Worm (Caenorhabditis elegans) whole organism, L1 larva: ENCODE data around the gene C06B3.6.

Source experiments
- C04F5.9 ChIP-seq: sonication (generic microtip); optimal IDR thresholded peaks from 2 replicates; lab custom pipeline; 2016; ENCODE audit warnings: missing genetic modification characterization, missing compliant biosample characterization
- C16A3.4 ChIP-seq: fragments of 150-350 bp; optimal IDR thresholded peaks from 2 replicates; lab custom pipeline; 2014; ENCODE audit warnings: missing biosample characterization, missing genetic modification characterization
- alr-1 ChIP-seq: fragments of 200-800 bp; sonication (Bioruptor generic); optimal IDR thresholded peaks from 2 replicates; lab custom pipeline; 2018; ENCODE audit warnings: borderline replicate concordance, mild to moderate bottlenecking, missing genetic modification characterization, missing compliant biosample characterization
- blmp-1 ChIP-seq: fragments of 150-350 bp; optimal IDR thresholded peaks from 2 replicates; lab custom pipeline; 2014; ENCODE audit warnings: missing biosample characterization, missing genetic modification characterization
- ceh-90 ChIP-seq: sonication (generic microtip); optimal IDR thresholded peaks from 2 replicates; lab custom pipeline; 2016; ENCODE audit warnings: missing genetic modification characterization, missing compliant biosample characterization
- dpl-1 ChIP-seq, 3 experiments: fragments of 150-350 bp in 2 of 3; sonication (generic microtip) in 1 of 3; optimal IDR thresholded peaks; 2 replicates each; lab custom pipeline; 2014 to 2017; ENCODE audit warnings: missing biosample characterization in 3 of 3, missing genetic modification characterization in 3 of 3, missing genetic modification reagents in 3 of 3
- efl-1 ChIP-seq, 4 experiments: fragments of 150-350 bp; optimal IDR thresholded peaks in 3 of 4; peaks in 1 of 4; 1 replicate in 1 of 4; 2 replicates in 3 of 4; lab custom pipeline; 2014; ENCODE audit warnings: missing biosample characterization in 2 of 4, missing genetic modification characterization in 2 of 4, missing genetic modification reagents in 2 of 4
- elt-2 ChIP-seq: sonication (generic microtip); optimal IDR thresholded peaks from 2 replicates; lab custom pipeline; 2016; ENCODE audit warnings: missing genetic modification characterization, mild to moderate bottlenecking, inconsistent platforms, missing compliant biosample characterization, missing genetic modification reagents
- elt-3 ChIP-seq, 6 experiments: fragments of 150-350 bp in 1 of 6; sonication (generic microtip); optimal IDR thresholded peaks; 2 replicates each; lab custom pipeline; 2017 to 2018; ENCODE audit warnings: missing biosample characterization in 6 of 6, missing genetic modification characterization in 6 of 6, inconsistent platforms in 1 of 6
- fkh-4 ChIP-seq: sonication (generic microtip); optimal IDR thresholded peaks from 2 replicates; lab custom pipeline; 2016; ENCODE audit warnings: missing compliant biosample characterization, missing genetic modification characterization, borderline replicate concordance
- hlh-4 ChIP-seq: sonication (generic microtip); optimal IDR thresholded peaks from 2 replicates; lab custom pipeline; 2016; ENCODE audit warnings: mild to moderate bottlenecking, missing genetic modification characterization, missing compliant biosample characterization
- hpl-2 ChIP-seq: fragments of 150-350 bp; optimal IDR thresholded peaks from 2 replicates; lab custom pipeline; 2014; ENCODE audit warnings: missing biosample characterization, missing genetic modification reagents, missing genetic modification characterization
- jun-1 ChIP-seq: fragments of 150-350 bp; optimal IDR thresholded peaks from 2 replicates; lab custom pipeline; 2014; ENCODE audit warnings: missing biosample characterization, missing genetic modification reagents, missing genetic modification characterization
- lin-14 ChIP-seq: fragments of 200-800 bp; sonication (Bioruptor generic); optimal IDR thresholded peaks from 2 replicates; lab custom pipeline; 2018; ENCODE audit warnings: mild to moderate bottlenecking, missing genetic modification characterization, moderate library complexity, missing compliant biosample characterization
- lin-35 ChIP-seq, 2 experiments: fragments of 150-350 bp; optimal IDR thresholded peaks; 2 replicates each; lab custom pipeline; 2014; ENCODE audit warnings: missing biosample characterization in 2 of 2, missing genetic modification characterization in 2 of 2, missing genetic modification reagents in 2 of 2
- lir-3 ChIP-seq: sonication (generic microtip); optimal IDR thresholded peaks from 2 replicates; lab custom pipeline; 2016; ENCODE audit warnings: mild to moderate bottlenecking, missing genetic modification characterization, moderate library complexity, missing compliant biosample characterization; ENCODE audit not compliant: poor library complexity
- lsy-2 ChIP-seq, 2 experiments: fragments of 150-350 bp; optimal IDR thresholded peaks; 2 replicates each; lab custom pipeline; 2014; ENCODE audit warnings: missing biosample characterization in 2 of 2, missing genetic modification characterization in 2 of 2
- mdl-1 ChIP-seq, 2 experiments: fragments of 150-350 bp; optimal IDR thresholded peaks; 2 replicates each; lab custom pipeline; 2014 to 2017; ENCODE audit warnings: missing biosample characterization in 2 of 2, missing genetic modification characterization in 2 of 2, inconsistent platforms in 1 of 2
- nhr-20 ChIP-seq: sonication (generic microtip); optimal IDR thresholded peaks from 2 replicates; lab custom pipeline; 2016; ENCODE audit warnings: mild to moderate bottlenecking, missing genetic modification characterization, missing compliant biosample characterization
- nhr-237 ChIP-seq: fragments of 150-350 bp; optimal IDR thresholded peaks from 2 replicates; lab custom pipeline; 2014; ENCODE audit warnings: missing biosample characterization, missing genetic modification characterization
- nhr-28 ChIP-seq: fragments of 150-350 bp; optimal IDR thresholded peaks from 2 replicates; lab custom pipeline; 2014; ENCODE audit warnings: missing biosample characterization, missing genetic modification characterization
- nhr-71 ChIP-seq: sonication (generic microtip); optimal IDR thresholded peaks from 2 replicates; lab custom pipeline; 2016; ENCODE audit warnings: mild to moderate bottlenecking, missing genetic modification characterization, moderate library complexity, missing compliant biosample characterization
- nhr-85 ChIP-seq: sonication (generic microtip); peaks from one replicate; lab custom pipeline; 2016; ENCODE audit warnings: missing genetic modification characterization, inconsistent platforms, missing compliant biosample characterization
- pag-3 ChIP-seq: sonication (generic microtip); optimal IDR thresholded peaks from 2 replicates; lab custom pipeline; 2017; ENCODE audit warnings: missing genetic modification characterization, mild to moderate bottlenecking, missing compliant biosample characterization, antibody characterized with exemption, borderline replicate concordance; ENCODE audit not compliant: insufficient read depth
- snpc-4 ChIP-seq: fragments of 150-350 bp; optimal IDR thresholded peaks from 2 replicates; lab custom pipeline; 2014; ENCODE audit warnings: missing biosample characterization, missing genetic modification characterization
- snu-23 ChIP-seq: sonication (generic microtip); optimal IDR thresholded peaks from 2 replicates; lab custom pipeline; 2016; ENCODE audit warnings: missing genetic modification characterization, missing compliant biosample characterization
- sup-37 ChIP-seq: fragments of 200-800 bp; sonication (Bioruptor generic); optimal IDR thresholded peaks from 2 replicates; lab custom pipeline; 2018; ENCODE audit warnings: mild to moderate bottlenecking, missing genetic modification characterization, missing compliant biosample characterization
- tbx-2 ChIP-seq: sonication (generic microtip); optimal IDR thresholded peaks from 2 replicates; lab custom pipeline; 2016; ENCODE audit warnings: missing genetic modification characterization, missing compliant biosample characterization
- tlp-1 ChIP-seq: fragments of 150-350 bp; optimal IDR thresholded peaks from 2 replicates; lab custom pipeline; 2014; ENCODE audit warnings: missing biosample characterization, missing genetic modification characterization
- unc-86 ChIP-seq: sonication (generic microtip); optimal IDR thresholded peaks from 2 replicates; lab custom pipeline; 2016; ENCODE audit warnings: missing genetic modification characterization, missing compliant biosample characterization
- vab-15 ChIP-seq: sonication (generic microtip); optimal IDR thresholded peaks from 2 replicates; lab custom pipeline; 2017; ENCODE audit warnings: missing genotype, mild to moderate bottlenecking, missing genetic modification characterization, missing compliant biosample characterization
- xbp-1 ChIP-seq: sonication (generic microtip); optimal IDR thresholded peaks from 2 replicates; lab custom pipeline; 2016; ENCODE audit warnings: missing genetic modification characterization, missing compliant biosample characterization
- zag-1 ChIP-seq: fragments of 150-350 bp; optimal IDR thresholded peaks from 2 replicates; lab custom pipeline; 2014; ENCODE audit warnings: missing biosample characterization, missing genetic modification characterization
- ztf-11 ChIP-seq, 2 experiments: sonication (generic microtip); optimal IDR thresholded peaks; 2 replicates each; lab custom pipeline; 2016 to 2017; ENCODE audit warnings: missing genetic modification characterization in 2 of 2, missing biosample characterization in 1 of 2, missing compliant biosample characterization in 1 of 2
- ztf-4 ChIP-seq: fragments of 150-350 bp; optimal IDR thresholded peaks from 2 replicates; lab custom pipeline; 2014; ENCODE audit warnings: missing biosample characterization, missing genetic modification characterization

The C06B3.6 gene

ce11 chrV:13880163-13880562 lies 28.6 kb downstream of the C06B3.6 start (continued):
- TF ChIP-seq nhr-237 (tag; lab: Kevin White, UChicago) (no peak), nhr-85 (tag; lab: Kevin White, UChicago) (no peak), xbp-1 (no peak), nhr-71 (tag; lab: Kevin White, UChicago) (no peak), lsy-2 (tag; optimal IDR thresholded peaks at IDR 0.05; lab: Kevin White, UChicago) (peak in 1 of 2 experiments; percentile 41), hpl-2 (no peak), snpc-4 (tag; lab: Kevin White, UChicago) (no peak), sup-37 (GFP tag; lab: Kevin White, UChicago) (no peak), dpl-1 (GFP tag; optimal IDR thresholded peaks at IDR 0.05; lab: Kevin White, UChicago) (peak; percentile 6 to 62 (median 56)), blmp-1 (tag; lab: Kevin White, UChicago) (peak; percentile 4), nhr-28 (tag; lab: Kevin White, UChicago) (no peak), efl-1 (optimal IDR thresholded peaks at IDR 0.05; lab: Kevin White, UChicago) (peak; percentile 39 to 54), efl-1 (GFP tag; optimal IDR thresholded peaks at IDR 0.05 in 1 of 2; lab: Kevin White, UChicago) (peak; percentile 57 to 87), elt-3 (tag; optimal IDR thresholded peaks at IDR 0.05; lab: Kevin White, UChicago) (no peak), snu-23 (GFP tag; lab: Kevin White, UChicago) (peak; percentile 15), jun-1 (tag; lab: Kevin White, UChicago) (no peak), fkh-4 (tag; lab: Kevin White, UChicago) (no peak), tbx-2 (tag; lab: Kevin White, UChicago) (no peak), C16A3.4 (tag; lab: Kevin White, UChicago) (no peak), zag-1 (tag; lab: Kevin White, UChicago) (no peak), unc-86 (tag; lab: Kevin White, UChicago) (no peak), ztf-4 (tag; lab: Kevin White, UChicago) (no peak), C04F5.9 (tag; lab: Kevin White, UChicago) (no peak), vab-15 (tag; lab: Kevin White, UChicago) (no peak), lir-3 (no peak)

- TF ChIP-seq nhr-20 (tag; lab: Kevin White, UChicago) (peak; percentile 5), ztf-11 (tag; optimal IDR thresholded peaks at IDR 0.05; lab: Kevin White, UChicago) (no peak), unc-86 (tag; lab: Kevin White, UChicago) (no peak), ceh-90 (no peak), tlp-1 (tag; lab: Kevin White, UChicago) (peak; percentile 8), elt-2 (tag; lab: Kevin White, UChicago) (peak; percentile 86)
Observed at ce11 chrV:13879241-13879640, 29.5 kb downstream of the C06B3.6 start, which contains the start of gene lbp-7. Gene lbp-7, plus strand, starts transcription at chrV:13879552.

ce11 chrV:13878226-13878625 lies 30.5 kb downstream of the C06B3.6 start:
- TF ChIP-seq blmp-1 (tag; lab: Kevin White, UChicago) = peak; percentile 48
- TF ChIP-seq elt-3 (tag; optimal IDR thresholded peaks at IDR 0.05; lab: Kevin White, UChicago) = peak in 3 of 6 experiments; percentile 24 to 59 (median 31)
- peak; percentile 46 for TF ChIP-seq lin-14 (GFP tag; lab: Kevin White, UChicago)
- TF ChIP-seq lin-35 (GFP tag; optimal IDR thresholded peaks at IDR 0.05; lab: Kevin White, UChicago) = peak in 1 of 2 experiments; percentile 20
- TF ChIP-seq nhr-20 (tag; lab: Kevin White, UChicago) = peak; percentile 48
- TF ChIP-seq snu-23 (GFP tag; lab: Kevin White, UChicago) = peak; percentile 7
- TF ChIP-seq fkh-4 (tag; lab: Kevin White, UChicago) = no peak
- no peak for TF ChIP-seq hlh-4 (tag; lab: Kevin White, UChicago)
- peak; percentile 42 for TF ChIP-seq pag-3 (tag; lab: Kevin White, UChicago)
- peak; percentile 28 for TF ChIP-seq nhr-85 (tag; lab: Kevin White, UChicago)
- TF ChIP-seq alr-1 (tag; lab: Kevin White, UChicago) = no peak
- TF ChIP-seq mdl-1 (tag; optimal IDR thresholded peaks at IDR 0.05; lab: Kevin White, UChicago) = peak in 1 of 2 experiments; percentile 13
- peak in 1 of 3 experiments; percentile 35 for TF ChIP-seq dpl-1 (GFP tag; optimal IDR thresholded peaks at IDR 0.05; lab: Kevin White, UChicago)
- no peak for TF ChIP-seq tlp-1 (tag; lab: Kevin White, UChicago)
- TF ChIP-seq nhr-71 (tag; lab: Kevin White, UChicago) = peak; percentile 26
- TF ChIP-seq elt-2 (tag; lab: Kevin White, UChicago) = peak; percentile 76
